Fruit fly (Drosophila melanogaster) whole organism, larva: Measurements from ENCODE around the gene Uch.

ENCODE experiments used
- noc ChIP-seq: fragments of 200-800 bp; sonication (Bioruptor generic); optimal IDR thresholded peaks from 3 replicates; lab custom pipeline; 2019; ENCODE audit warnings: missing biosample characterization, mild to moderate bottlenecking, missing genetic modification characterization, moderate library complexity

Uch gene

DNA sequence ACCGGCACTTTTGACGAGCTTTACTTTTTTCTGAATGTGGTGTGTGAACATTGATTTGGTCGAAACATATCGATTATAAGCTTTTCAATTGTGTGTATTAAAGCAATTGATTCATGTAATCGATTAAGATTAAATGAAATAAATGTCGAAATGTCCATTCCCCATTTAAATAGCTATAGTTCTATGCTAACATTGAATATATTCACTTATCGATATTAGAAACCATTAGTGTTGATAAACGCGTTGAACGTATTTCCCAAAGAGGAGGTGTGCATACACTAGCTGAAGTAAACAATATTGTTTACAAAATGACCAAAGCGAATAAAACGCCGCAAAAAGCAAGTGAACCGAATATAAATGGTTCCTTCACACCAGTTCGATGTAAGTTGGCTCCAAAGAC is at the start of gene Uch, which contains the start of gene CG34174:
Uch (minus strand) TSS at position 208 of the 400 bp plus-strand sequence.
CG34174 (plus strand) TSS at position 263 of the 400 bp plus-strand sequence.
- TF ChIP-seq noc = peak; percentile 5

DNA sequence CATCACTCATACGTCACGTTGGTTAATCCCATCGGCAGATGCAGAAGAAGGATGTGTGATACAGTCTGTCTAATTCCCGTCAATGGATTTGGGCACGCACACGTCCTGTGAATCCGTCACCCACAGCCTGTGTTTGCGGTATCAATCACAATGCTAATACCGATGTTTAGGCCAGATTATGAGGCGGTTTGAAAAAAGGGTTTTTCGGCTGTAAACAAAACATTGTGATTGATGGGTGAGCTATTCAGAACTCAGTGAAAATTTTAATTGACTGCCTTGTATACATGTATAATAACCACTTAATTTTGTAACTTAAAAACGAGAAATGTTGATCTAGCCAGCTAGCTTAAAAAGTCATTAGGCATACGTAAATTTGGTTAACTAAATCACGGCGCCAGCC is 49.1 kb upstream of the Uch start, which contains the start of gene CG4270:
CG4270 (plus strand) TSS at position 301 of the 400 bp plus-strand sequence.
- no peak for TF ChIP-seq noc

DNA sequence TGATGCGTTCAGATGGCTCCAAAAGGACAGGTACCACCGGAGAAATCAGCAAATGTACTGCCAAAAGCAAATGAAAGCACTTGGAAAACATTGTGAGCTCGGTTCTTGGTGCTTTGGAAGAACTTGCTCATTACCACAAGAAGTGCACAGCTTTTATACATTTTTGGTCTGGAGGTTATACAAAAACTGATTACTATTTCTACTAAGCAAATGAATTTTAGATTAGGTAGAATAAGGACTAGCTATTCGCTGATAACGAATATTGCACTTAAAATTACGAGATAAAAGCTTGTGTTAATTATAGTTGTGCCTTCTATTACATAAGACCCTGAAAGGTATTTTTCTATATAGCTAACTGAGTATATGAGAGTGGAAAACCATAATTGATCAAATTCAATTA is 40.9 kb upstream of the Uch start, which contains the start of gene Send1:
Send1 (minus strand) TSS at position 101 of the 400 bp plus-strand sequence.
- no peak for TF ChIP-seq noc

dm6 chr2L:2252745-2253144 is 38.7 kb upstream of the Uch start, which contains the start of gene CG17234:
Gene CG17234, plus strand, starts transcription at chr2L:2253045.
- no peak for TF ChIP-seq noc

DNA sequence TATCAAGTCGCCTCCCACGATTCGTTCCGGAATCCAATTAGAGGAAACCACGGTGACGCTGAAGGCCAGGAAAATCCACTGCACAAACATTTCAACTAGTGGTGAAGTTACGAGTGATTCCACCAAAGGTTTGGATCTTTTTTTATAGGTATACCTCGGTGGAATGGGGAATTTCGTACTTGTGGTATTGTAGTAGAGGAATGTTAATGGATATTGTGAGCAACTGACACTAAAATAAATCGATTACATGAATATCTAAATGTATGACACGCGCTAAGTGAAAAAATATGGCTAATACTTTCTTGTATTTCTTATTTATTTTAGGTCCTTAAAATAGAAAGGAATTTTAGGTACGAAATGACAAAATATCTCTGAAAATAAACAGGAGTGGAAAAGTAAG is 38.2 kb upstream of the Uch start, which contains the start of gene CG17239:
CG17239 (minus strand) TSS at position 101 of the 400 bp plus-strand sequence.
- no peak for TF ChIP-seq noc

dm6 chr2L:2251175-2251574 is 37.2 kb upstream of the Uch start, which contains the start of gene Ser12:
Gene Ser12, minus strand, starts transcription at chr2L:2251275.
- TF ChIP-seq noc = no peak

- no peak for TF ChIP-seq noc
Observed at dm6 chr2L:2249578-2249977, 35.6 kb upstream of the Uch start.

DNA sequence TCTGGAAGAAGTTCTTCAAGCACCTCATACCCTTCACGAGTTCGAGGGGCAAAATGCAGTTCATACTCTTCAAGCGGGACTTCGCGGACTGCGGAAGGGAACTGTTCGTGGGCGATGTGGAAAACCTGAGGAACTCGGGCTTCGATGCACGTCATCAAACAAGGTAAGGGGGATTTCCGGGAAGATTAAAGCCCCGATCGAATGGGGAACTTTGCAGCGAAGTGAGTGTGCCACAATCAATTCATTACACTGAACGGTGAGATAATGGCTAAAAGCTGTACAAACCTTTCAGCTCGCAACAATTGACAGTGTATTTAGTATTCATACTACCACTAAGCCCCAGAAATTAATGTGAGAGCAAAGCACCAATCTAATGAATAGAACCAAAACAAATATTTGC is 28.8 kb upstream of the Uch start:
- no peak for TF ChIP-seq noc

dm6 chr2L:2242139-2242538 is 28.1 kb upstream of the Uch start, which contains the start of gene CG4267:
Gene CG4267, plus strand, starts transcription at chr2L:2242378.
- TF ChIP-seq noc = no peak

DNA sequence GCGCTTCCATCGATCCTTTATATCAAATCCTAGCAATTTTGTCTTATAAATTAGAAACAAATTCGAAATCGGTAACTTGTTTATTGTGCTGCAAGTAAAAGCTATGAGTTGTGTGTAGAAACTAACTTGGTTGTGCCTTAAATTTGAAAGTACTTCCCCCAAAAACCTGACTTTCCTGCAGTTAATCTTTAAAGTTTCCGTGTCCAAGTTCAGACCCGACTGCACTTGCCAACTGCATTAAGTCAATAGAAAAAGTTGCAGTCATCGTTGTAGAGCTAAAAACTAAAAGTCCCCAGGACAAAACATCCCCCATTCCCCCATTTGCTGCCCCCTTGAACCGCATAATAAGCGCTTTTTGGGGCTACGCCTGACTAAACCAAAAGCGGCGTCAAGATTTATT is 26.5 kb upstream of the Uch start, which contains the start of gene Tengl1:
Tengl1 (minus strand) TSS at position 101 of the 400 bp plus-strand sequence.
- TF ChIP-seq noc = no peak

dm6 chr2L:2239284-2239683 is 25.3 kb upstream of the Uch start, which contains the start of gene Tengl2:
Gene Tengl2, minus strand, starts transcription at chr2L:2239384.
- TF ChIP-seq noc = no peak

DNA sequence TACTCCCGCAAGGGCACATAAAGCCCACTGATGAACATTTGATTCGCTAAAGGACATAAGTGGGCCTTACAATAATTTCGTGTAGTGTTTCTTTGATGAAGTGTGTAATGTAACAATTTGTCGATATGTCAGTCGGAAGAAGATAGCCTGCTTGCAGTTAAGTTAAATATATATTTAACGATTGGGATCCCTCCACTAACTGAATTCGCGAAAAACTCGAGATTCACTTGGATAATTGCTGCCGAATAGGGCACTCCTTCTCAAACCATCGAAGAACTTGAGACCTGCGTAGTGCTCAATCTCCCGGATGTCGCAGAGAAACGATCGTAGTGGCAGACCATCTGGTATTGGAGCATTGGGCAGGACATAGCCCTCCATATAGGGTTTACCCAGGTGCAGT is 24.1 kb upstream of the Uch start, which contains the start of gene Tengl3:
Tengl3 (minus strand) TSS at position 101 of the 400 bp plus-strand sequence.
- no peak for TF ChIP-seq noc

- TF ChIP-seq noc = no peak
Observed at dm6 chr2L:2236722-2237121, 22.7 kb upstream of the Uch start, which contains the start of gene Sec24CD. Gene Sec24CD, minus strand, starts transcription at chr2L:2236844.

dm6 chr2L:2228179-2228849 is 14.3 kb upstream of the Uch start:
- peak; percentile 7 for TF ChIP-seq noc

dm6 chr2L:2227316-2227715 is 13.3 kb upstream of the Uch start:
- TF ChIP-seq noc = peak; percentile 12

- peak; percentile 88 for TF ChIP-seq noc
Observed at dm6 chr2L:2226259-2227121, 12.5 kb upstream of the Uch start, which contains the start of the genes CG15387 and sau. Gene CG15387, minus strand, starts transcription at chr2L:2226294. Gene sau, plus strand, starts transcription at chr2L:2226342.

- no peak for TF ChIP-seq noc
Observed at dm6 chr2L:2222377-2222776, 8.4 kb upstream of the Uch start.
